Worm (Caenorhabditis elegans) whole organism, young adult: Measurements from ENCODE around the gene srg-15.

Experiments
- F33H1.4 ChIP-seq: fragments of 200-800 bp; sonication (Bioruptor generic); IDR thresholded peaks from 2 replicates; pipeline ENCODE4 v1.3.6; 2022; ENCODE audit warnings: missing genetic modification reagents, missing genetic modification characterization, missing compliant biosample characterization
- F37B4.10 ChIP-seq: fragments of 200-800 bp; sonication (Bioruptor generic); IDR thresholded peaks from 2 replicates; pipeline ENCODE4 v1.3.6; 2022; ENCODE audit warnings: missing genetic modification characterization, missing compliant biosample characterization
- F49E8.2 ChIP-seq: sonication (generic microtip); optimal IDR thresholded peaks from 3 replicates; lab custom pipeline; 2017; ENCODE audit warnings: missing genetic modification characterization, mild to moderate bottlenecking, missing compliant biosample characterization, antibody characterized with exemption, moderate library complexity; ENCODE audit not compliant: insufficient read depth
- F57A8.1 ChIP-seq: fragments of 200-800 bp; sonication (Bioruptor generic); optimal IDR thresholded peaks from 2 replicates; lab custom pipeline; 2018; ENCODE audit warnings: mild to moderate bottlenecking, missing genetic modification characterization, moderate library complexity, missing compliant biosample characterization
- K12H6.12 ChIP-seq: fragments of 200-800 bp; sonication (Bioruptor generic); optimal IDR thresholded peaks from 2 replicates; lab custom pipeline; 2018; ENCODE audit warnings: mild to moderate bottlenecking, missing genetic modification characterization, missing compliant biosample characterization
- Y53G8AR.9 ChIP-seq: fragments of 200-800 bp; sonication (Bioruptor generic); conservative IDR thresholded peaks from 2 replicates; pipeline ENCODE4 v1.3.6; 2022; ENCODE audit warnings: missing genetic modification reagents, missing genetic modification characterization, missing compliant biosample characterization
- ZK185.1 ChIP-seq: sonication (generic microtip); optimal IDR thresholded peaks from 2 replicates; lab custom pipeline; 2016; ENCODE audit warnings: mild to moderate bottlenecking, missing genetic modification characterization, missing compliant biosample characterization; ENCODE audit not compliant: poor library complexity, severe bottlenecking
- ama-1 ChIP-seq, 3 experiments: fragments of 150-350 bp in 1 of 3; sonication (generic microtip) in 2 of 3; optimal IDR thresholded peaks; 2 replicates each; lab custom pipeline; 2014 to 2018; ENCODE audit warnings: missing biosample characterization in 2 of 3, missing genetic modification characterization in 2 of 3, missing genetic modification reagents in 2 of 3
- atf-7 ChIP-seq: sonication (generic microtip); optimal IDR thresholded peaks from 2 replicates; lab custom pipeline; 2017; ENCODE audit warnings: mild to moderate bottlenecking, missing genetic modification characterization, missing compliant biosample characterization
- attf-3 ChIP-seq: fragments of 200-800 bp; sonication (Bioruptor generic); conservative IDR thresholded peaks from 2 replicates; pipeline ENCODE4 v1.3.6; 2022; ENCODE audit warnings: missing genetic modification reagents, missing genetic modification characterization, missing compliant biosample characterization
- bed-2 ChIP-seq: fragments of 200-800 bp; sonication (Bioruptor generic); IDR thresholded peaks from 2 replicates; pipeline ENCODE4 v1.3.6; 2022; ENCODE audit warnings: missing genetic modification reagents, missing genetic modification characterization, missing compliant biosample characterization
- cebp-1 ChIP-seq, 2 experiments: fragments of 200-800 bp in 1 of 2; sonication (Bioruptor generic) in 1 of 2; sonication (generic microtip) in 1 of 2; IDR thresholded peaks in 1 of 2; optimal IDR thresholded peaks in 1 of 2; 2 replicates each; pipeline versions ENCODE4 v1.3.6 to Lab custom; 2017 to 2022; ENCODE audit warnings: missing compliant biosample characterization in 2 of 2, missing genetic modification characterization in 2 of 2, mild to moderate bottlenecking in 1 of 2, missing genetic modification reagents in 1 of 2, moderate library complexity in 1 of 2
- ceh-40 ChIP-seq: fragments of 200-800 bp; sonication (Bioruptor generic); IDR thresholded peaks from 2 replicates; pipeline ENCODE4 v1.3.6; 2022; ENCODE audit warnings: missing genetic modification characterization, missing compliant biosample characterization
- ceh-79 ChIP-seq: sonication (generic microtip); optimal IDR thresholded peaks from 2 replicates; lab custom pipeline; 2017; ENCODE audit warnings: mild to moderate bottlenecking, missing genetic modification characterization, missing compliant biosample characterization
- ceh-91 ChIP-seq: fragments of 200-800 bp; sonication (Bioruptor generic); IDR thresholded peaks from 2 replicates; pipeline ENCODE4 v1.3.6; 2022; ENCODE audit warnings: missing genetic modification reagents, missing genetic modification characterization, missing compliant biosample characterization
- egl-44 ChIP-seq: fragments of 200-800 bp; sonication (Bioruptor generic); IDR thresholded peaks from 2 replicates; pipeline ENCODE4 v1.3.6; 2022; ENCODE audit warnings: missing genetic modification reagents, missing genetic modification characterization, missing compliant biosample characterization
- ets-4 ChIP-seq: fragments of 200-800 bp; sonication (Bioruptor generic); optimal IDR thresholded peaks from 2 replicates; lab custom pipeline; 2018; ENCODE audit warnings: mild to moderate bottlenecking, missing genetic modification characterization, missing compliant biosample characterization
- hlh-12 ChIP-seq: sonication (generic microtip); optimal IDR thresholded peaks from 2 replicates; lab custom pipeline; 2016; ENCODE audit warnings: missing genetic modification characterization, missing compliant biosample characterization
- hlh-26 ChIP-seq: fragments of 200-800 bp; sonication (Bioruptor generic); conservative IDR thresholded peaks from 2 replicates; pipeline ENCODE4 v1.3.6; 2022; ENCODE audit warnings: missing genetic modification reagents, missing genetic modification characterization, missing compliant biosample characterization
- hmg-1.2 ChIP-seq: fragments of 200-800 bp; sonication (Bioruptor generic); IDR thresholded peaks from 2 replicates; pipeline ENCODE4 v1.3.6; 2022; ENCODE audit warnings: missing genetic modification reagents, missing genetic modification characterization, missing compliant biosample characterization
- hrde-1 ChIP-seq: sonication (generic microtip); optimal IDR thresholded peaks from 2 replicates; lab custom pipeline; 2016; ENCODE audit warnings: missing genetic modification characterization, mild to moderate bottlenecking, missing compliant biosample characterization, moderate library complexity, missing genotype, missing genetic modification reagents, borderline replicate concordance
- let-526 ChIP-seq: fragments of 200-800 bp; sonication (Bioruptor generic); IDR thresholded peaks from 2 replicates; pipeline ENCODE4 v1.3.6; 2022; ENCODE audit warnings: missing genetic modification reagents, missing genetic modification characterization, missing compliant biosample characterization
- lin-26 ChIP-seq: fragments of 200-800 bp; sonication (Bioruptor generic); IDR thresholded peaks from 2 replicates; pipeline ENCODE4 v1.3.6; 2022; ENCODE audit warnings: missing genetic modification reagents, missing genetic modification characterization, missing compliant biosample characterization
- lin-35 ChIP-seq, 3 experiments: fragments of 150-350 bp in 2 of 3; sonication (generic microtip) in 1 of 3; optimal IDR thresholded peaks; 2 replicates each; lab custom pipeline; 2014 to 2018; ENCODE audit warnings: missing biosample characterization in 3 of 3, missing genetic modification characterization in 3 of 3, missing genetic modification reagents in 3 of 3
- madf-6 ChIP-seq: fragments of 200-800 bp; sonication (Bioruptor generic); IDR thresholded peaks from 2 replicates; pipeline ENCODE4 v1.3.6; 2022; ENCODE audit warnings: missing genetic modification reagents, missing genetic modification characterization, missing compliant biosample characterization
- mcd-1 ChIP-seq: fragments of 200-800 bp; sonication (Bioruptor generic); IDR thresholded peaks from 2 replicates; pipeline ENCODE4 v1.3.6; 2022; ENCODE audit warnings: missing genetic modification reagents, missing genetic modification characterization, missing compliant biosample characterization
- nfya-1 ChIP-seq: sonication (generic microtip); optimal IDR thresholded peaks from 2 replicates; lab custom pipeline; 2017; ENCODE audit warnings: antibody characterized with exemption, missing compliant biosample characterization, missing genetic modification characterization, borderline replicate concordance; ENCODE audit not compliant: insufficient read depth
- nfya-2 ChIP-seq: fragments of 200-800 bp; sonication (Bioruptor generic); IDR thresholded peaks from 2 replicates; pipeline ENCODE4 v1.3.6; 2022; ENCODE audit warnings: missing genetic modification reagents, missing genetic modification characterization, missing compliant biosample characterization
- nhr-90 ChIP-seq: sonication (generic microtip); optimal IDR thresholded peaks from 2 replicates; lab custom pipeline; 2016; ENCODE audit warnings: missing genotype, mild to moderate bottlenecking, missing genetic modification characterization, missing compliant biosample characterization
- pbrm-1 ChIP-seq: fragments of 200-800 bp; sonication (Bioruptor generic); IDR thresholded peaks from 2 replicates; pipeline ENCODE4 v1.3.6; 2022; ENCODE audit warnings: missing genetic modification reagents, missing genetic modification characterization, missing compliant biosample characterization
- rcor-1 ChIP-seq: fragments of 200-800 bp; sonication (Bioruptor generic); IDR thresholded peaks from 2 replicates; pipeline ENCODE4 v1.3.6; 2022; ENCODE audit warnings: missing genetic modification reagents, missing genetic modification characterization, missing compliant biosample characterization
- repo-1 ChIP-seq: sonication (generic microtip); optimal IDR thresholded peaks from 2 replicates; lab custom pipeline; 2017; ENCODE audit warnings: mild to moderate bottlenecking, missing genetic modification characterization, missing compliant biosample characterization
- sea-2 ChIP-seq: fragments of 200-800 bp; sonication (Bioruptor generic); IDR thresholded peaks from 2 replicates; pipeline ENCODE4 v1.3.6; 2022; ENCODE audit warnings: missing genetic modification characterization, missing compliant biosample characterization
- snpc-4 ChIP-seq, 5 experiments: fragments of 150-350 bp in 1 of 5; sonication (generic microtip) in 4 of 5; optimal IDR thresholded peaks; 2 replicates each; lab custom pipeline; 2014 to 2018; ENCODE audit warnings: missing genetic modification characterization in 5 of 5, missing biosample characterization in 3 of 5, antibody characterized with exemption in 2 of 5, mild to moderate bottlenecking in 2 of 5, missing compliant biosample characterization in 2 of 5, missing genotype in 2 of 5, moderate library complexity in 2 of 5, missing genetic modification reagents in 1 of 5
- zfh-2 ChIP-seq: fragments of 200-800 bp; sonication (Bioruptor generic); conservative IDR thresholded peaks from 2 replicates; pipeline ENCODE4 v1.3.6; 2022; ENCODE audit warnings: missing genetic modification reagents, missing genetic modification characterization, missing compliant biosample characterization
- ztf-18 ChIP-seq: sonication (generic microtip); optimal IDR thresholded peaks from 2 replicates; lab custom pipeline; 2016; ENCODE audit warnings: missing genotype, mild to moderate bottlenecking, missing genetic modification characterization, missing compliant biosample characterization
- ztf-25 ChIP-seq: fragments of 200-800 bp; sonication (Bioruptor generic); IDR thresholded peaks from 2 replicates; pipeline ENCODE4 v1.3.6; 2022; ENCODE audit warnings: missing genetic modification reagents, missing genetic modification characterization, missing compliant biosample characterization
- ztf-26 ChIP-seq: sonication (generic microtip); optimal IDR thresholded peaks from 2 replicates; lab custom pipeline; 2017; ENCODE audit warnings: missing genetic modification characterization, missing compliant biosample characterization
- ztf-3 ChIP-seq: fragments of 200-800 bp; sonication (Bioruptor generic); optimal IDR thresholded peaks from 2 replicates; lab custom pipeline; 2018; ENCODE audit warnings: mild to moderate bottlenecking, missing genetic modification characterization, missing compliant biosample characterization

srg-15 gene

DNA sequence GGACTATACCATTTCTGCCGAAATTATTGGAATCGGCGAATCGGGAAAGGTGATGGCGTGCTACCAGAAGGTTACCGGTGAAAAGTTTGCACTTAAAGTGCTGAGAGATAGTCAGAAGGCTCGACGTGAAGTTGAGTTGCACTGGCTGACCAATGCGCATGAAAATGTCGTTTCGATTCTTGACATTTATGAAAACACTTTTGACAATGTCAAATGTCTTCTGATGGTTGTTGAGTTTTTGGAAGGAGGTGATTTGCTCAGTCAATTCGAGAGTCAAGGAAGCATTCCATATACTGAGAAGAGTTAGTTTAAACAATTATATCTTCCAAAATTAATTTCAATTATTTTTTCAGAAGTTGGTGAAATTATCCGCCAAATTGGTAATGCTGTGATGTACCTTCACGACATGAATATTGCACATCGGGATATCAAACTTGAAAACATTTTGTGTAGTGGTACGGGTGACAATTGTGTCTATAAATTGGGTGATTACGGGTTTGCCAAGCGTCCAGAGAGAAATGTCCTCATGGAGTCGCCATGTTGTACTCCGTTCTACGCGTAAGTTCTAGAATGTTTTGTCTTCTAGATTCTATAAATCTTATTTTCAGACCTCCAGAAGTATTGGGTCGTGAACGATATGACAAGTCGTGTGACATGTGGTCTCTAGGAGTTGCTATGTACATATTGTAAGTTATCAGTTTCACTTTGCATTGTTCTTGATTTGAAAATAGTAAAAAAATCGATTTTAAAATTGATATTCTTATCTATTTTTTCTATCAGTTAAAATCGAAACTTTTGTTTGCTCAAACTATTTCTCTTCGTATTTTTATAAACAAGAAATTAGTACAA lies 35.5 kb upstream of the srg-15 start (continued):
- no peak for TF ChIP-seq ztf-25 (GFP tag; lab: Robert Waterston, UW)
- TF ChIP-seq F33H1.4 (GFP tag; lab: Robert Waterston, UW): no peak
- TF ChIP-seq ZK185.1 (tag; lab: Kevin White, UChicago): peak; percentile 26
- TF ChIP-seq repo-1 (tag; lab: Kevin White, UChicago): peak; percentile 50
- TF ChIP-seq Y53G8AR.9 (GFP tag; lab: Robert Waterston, UW): peak; percentile 5; the same call in 1 of the 2 replicates
- TF ChIP-seq ets-4 (GFP tag; lab: Kevin White, UChicago): no peak
- TF ChIP-seq hmg-1.2: 0 out of 2 replicates have a peak, but pooled peaks have one; percentile 2
- TF ChIP-seq ceh-91 (GFP tag; lab: Robert Waterston, UW): no peak
- TF ChIP-seq nhr-90 (tag; lab: Kevin White, UChicago): peak; percentile 22
- TF ChIP-seq egl-44 (GFP tag; lab: Robert Waterston, UW): no peak
- TF ChIP-seq ztf-3 (GFP tag; lab: Kevin White, UChicago): no peak
- peak; percentile 57 for TF ChIP-seq zfh-2 (GFP tag; lab: Robert Waterston, UW)
- no peak for TF ChIP-seq nfya-1

DNA sequence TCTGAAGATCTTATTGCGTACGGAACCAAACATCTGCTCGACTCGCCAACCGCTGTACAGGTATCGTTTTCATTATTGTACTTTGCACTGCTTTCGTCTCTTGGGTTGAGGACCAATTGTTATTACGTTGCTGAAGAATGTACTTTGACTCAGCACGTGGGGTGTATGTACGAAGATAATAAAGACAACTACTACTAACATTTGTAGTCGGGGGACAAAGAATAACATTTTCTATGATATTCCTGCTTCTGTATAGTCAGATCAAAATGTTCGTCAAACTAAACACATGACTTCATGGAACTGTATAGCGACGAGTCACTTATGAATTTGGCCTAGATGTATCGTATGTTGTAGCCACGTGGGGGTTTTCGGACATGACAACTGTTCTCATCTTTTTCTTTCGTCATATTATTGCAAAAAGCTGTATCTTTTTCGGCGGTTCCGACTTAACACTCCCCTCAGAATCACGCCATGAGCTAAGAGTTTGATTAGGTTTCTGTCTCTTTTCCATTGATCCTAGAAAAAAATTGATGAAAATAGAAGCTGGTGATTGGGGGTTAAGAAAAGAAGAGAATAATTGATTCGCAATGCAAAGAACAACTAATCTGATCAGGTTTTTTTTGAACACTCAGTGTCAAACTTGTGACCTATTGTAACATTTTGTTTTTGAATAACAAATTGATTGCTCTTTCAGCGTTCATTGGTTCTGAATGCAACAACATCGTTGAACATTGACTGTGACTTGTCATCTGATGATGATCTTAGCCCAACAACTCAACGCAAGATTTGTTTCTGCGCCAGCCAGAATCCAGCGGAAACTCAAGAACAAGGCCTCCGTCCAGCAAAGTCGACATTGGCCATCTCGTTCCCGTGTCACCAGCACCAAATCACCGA lies 34.6 kb upstream of the srg-15 start:
- TF ChIP-seq atf-7: peak; percentile 34
- TF ChIP-seq F57A8.1 (GFP tag; lab: Kevin White, UChicago): no peak
- no peak for TF ChIP-seq bed-2 (GFP tag; lab: Robert Waterston, UW)
- TF ChIP-seq ZK185.1 (tag; lab: Kevin White, UChicago): peak; percentile 1
- peak; percentile 44; the same call in 1 of the 2 replicates for TF ChIP-seq madf-6 (GFP tag; lab: Robert Waterston, UW)
- TF ChIP-seq attf-3 (GFP tag; lab: Robert Waterston, UW): no peak
- peak; percentile 67; the same call in 1 of the 2 replicates for TF ChIP-seq lin-26
- TF ChIP-seq hrde-1 (tag; lab: Kevin White, UChicago): no peak
- no peak for TF ChIP-seq nfya-2 (GFP tag; lab: Robert Waterston, UW)
- no peak for TF ChIP-seq F37B4.10 (GFP tag; lab: Robert Waterston, UW)
- 0 out of 2 replicates have a peak, but pooled peaks have one; percentile 23 for TF ChIP-seq sea-2 (GFP tag; lab: Robert Waterston, UW)
- TF ChIP-seq ama-1 (optimal IDR thresholded peaks at IDR 0.05; lab: Kevin White, UChicago): peak; percentile 91
- no peak for TF ChIP-seq ama-1 (GFP tag; optimal IDR thresholded peaks at IDR 0.05; lab: Kevin White, UChicago)
- peak; percentile 54 for TF ChIP-seq Y53G8AR.9 (GFP tag; lab: Robert Waterston, UW)
- peak; percentile 44 for TF ChIP-seq ceh-79 (tag; lab: Kevin White, UChicago)
- peak; percentile 37 for TF ChIP-seq ztf-26
- TF ChIP-seq mcd-1 (GFP tag; lab: Robert Waterston, UW): peak; percentile 41; the same call in 1 of the 2 replicates
- TF ChIP-seq ets-4 (GFP tag; lab: Kevin White, UChicago): peak; percentile 36
- TF ChIP-seq hlh-12 (tag; lab: Kevin White, UChicago): no peak
- TF ChIP-seq K12H6.12 (tag; lab: Kevin White, UChicago): peak; percentile 44
- peak; percentile 5; the same call in 1 of the 2 replicates for TF ChIP-seq hmg-1.2
- TF ChIP-seq snpc-4 (GFP tag; optimal IDR thresholded peaks at IDR 0.05; lab: Kevin White, UChicago): no peak
- peak in 1 of 4 experiments; percentile 41 for TF ChIP-seq snpc-4 (tag; optimal IDR thresholded peaks at IDR 0.05; lab: Kevin White, UChicago)
- TF ChIP-seq ceh-40 (GFP tag; lab: Robert Waterston, UW): 0 out of 2 replicates have a peak, but pooled peaks have one; percentile 6
- TF ChIP-seq cebp-1 (GFP tag; IDR thresholded peaks at IDR 0.05; lab: Robert Waterston, UW): peak; percentile 7; the same call in 1 of the 2 replicates
- peak; percentile 39 for TF ChIP-seq cebp-1 (tag; optimal IDR thresholded peaks at IDR 0.05; lab: Kevin White, UChicago)
- TF ChIP-seq hlh-26 (GFP tag; lab: Robert Waterston, UW): no peak
- peak; percentile 60 for TF ChIP-seq let-526 (GFP tag; lab: Robert Waterston, UW)
- peak in 1 of 3 experiments; percentile 15 for TF ChIP-seq lin-35 (GFP tag; optimal IDR thresholded peaks at IDR 0.05; lab: Kevin White, UChicago)
- 0 out of 2 replicates have a peak, but pooled peaks have one; percentile 34 for TF ChIP-seq pbrm-1 (GFP tag; lab: Robert Waterston, UW)
- no peak for TF ChIP-seq F49E8.2 (tag; lab: Kevin White, UChicago)
- no peak for TF ChIP-seq ztf-18 (tag; lab: Kevin White, UChicago)
- TF ChIP-seq rcor-1 (GFP tag; lab: Robert Waterston, UW): peak; percentile 34; the same call in 1 of the 2 replicates
